Worm (Caenorhabditis elegans): ENCODE measurements around the gene npr-8.

ce11 chrX:7390270-7390669 is 13.2 kb downstream of the npr-8 start, which contains the start of gene C10A4.6:
- no peak for TF ChIP-seq F49E8.2 (tag; optimal IDR thresholded peaks at IDR 0.05; ENCODE audit: insufficient read depth)
- TF ChIP-seq pha-4 (tag; optimal IDR thresholded peaks at IDR 0.05): no peak
